Worm (Caenorhabditis elegans): Measurements from ENCODE around the gene str-71.
A peak's percentile ranks its signal among the peaks of the same experiment; 100 is the strongest.

The str-71 gene

ce11 chrV:15431322-15432052, 27.5 kb downstream of the str-71 start:
- no peak for TF ChIP-seq ztf-11 (tag; optimal IDR thresholded peaks at IDR 0.05)
- TF ChIP-seq nhr-77 (tag; optimal IDR thresholded peaks at IDR 0.05): no peak
- no peak for TF ChIP-seq lsy-12 (tag; optimal IDR thresholded peaks at IDR 0.05)
- no peak for TF ChIP-seq fos-1 (tag; optimal IDR thresholded peaks at IDR 0.05)
- TF ChIP-seq fkh-10 (GFP tag; optimal IDR thresholded peaks at IDR 0.05): no peak
- no peak for TF ChIP-seq nhr-67 (tag; optimal IDR thresholded peaks at IDR 0.05)
- TF ChIP-seq mdl-1 (tag; optimal IDR thresholded peaks at IDR 0.05): no peak
- no peak for TF ChIP-seq ZK546.5 (tag; optimal IDR thresholded peaks at IDR 0.05)
- no peak for TF ChIP-seq ama-1 (optimal IDR thresholded peaks at IDR 0.05)
- no peak for TF ChIP-seq hmg-11 (tag; optimal IDR thresholded peaks at IDR 0.05)
- no peak for TF ChIP-seq egl-5 (tag; optimal IDR thresholded peaks at IDR 0.05)
- no peak for TF ChIP-seq unc-62 (GFP tag; optimal IDR thresholded peaks at IDR 0.05)
- TF ChIP-seq nhr-25 (tag; optimal IDR thresholded peaks at IDR 0.05): no peak
- TF ChIP-seq nhr-28 (tag; optimal IDR thresholded peaks at IDR 0.05): no peak
- no peak for TF ChIP-seq eor-1 (tag; optimal IDR thresholded peaks at IDR 0.05)
- no peak for TF ChIP-seq nhr-237 (tag; optimal IDR thresholded peaks at IDR 0.05)

DNA sequence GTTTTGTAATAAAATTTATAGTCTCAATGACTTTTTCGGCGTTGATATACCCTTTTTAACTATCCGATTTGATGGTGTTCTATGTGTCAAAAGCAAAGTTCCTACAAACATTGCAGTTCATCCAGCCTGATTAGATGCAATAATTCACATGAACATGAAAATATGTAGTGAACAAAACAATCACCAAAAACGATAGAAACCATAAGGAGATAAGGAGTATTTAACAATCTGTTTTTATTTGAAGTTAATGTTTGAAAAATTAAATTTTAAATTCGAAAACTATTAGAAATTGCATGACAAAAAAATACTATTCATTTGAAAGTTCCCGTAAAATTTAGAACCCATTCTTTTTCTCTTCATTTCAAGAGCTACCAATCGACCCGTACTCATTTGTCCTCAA, 32.0 kb downstream of the str-71 start, which contains the start of gene fbxa-209:
Gene fbxa-209 (minus strand): TSS at position 101 of the 400 bp plus-strand sequence.
- TF ChIP-seq daf-12 (tag; optimal IDR thresholded peaks at IDR 0.05) (no peak), nhr-76 (tag; optimal IDR thresholded peaks at IDR 0.05) (no peak)

ce11 chrV:15425368-15426091, 33.5 kb downstream of the str-71 start, which contains the start of gene Y36E3A.2:
Y36E3A.2 (plus strand) TSS chrV:15426041.
- no peak for TF ChIP-seq nhr-237 (tag; optimal IDR thresholded peaks at IDR 0.05)
- TF ChIP-seq pha-4 (tag; optimal IDR thresholded peaks at IDR 0.05): peak; percentile 1
- TF ChIP-seq nhr-25 (tag; optimal IDR thresholded peaks at IDR 0.05): no peak
- peak; percentile 70 for TF ChIP-seq elt-2 (tag; optimal IDR thresholded peaks at IDR 0.05)
- TF ChIP-seq pqm-1 (tag; optimal IDR thresholded peaks at IDR 0.05): no peak

- TF ChIP-seq mml-1 (tag; optimal IDR thresholded peaks at IDR 0.05) (no peak), nhr-76 (tag; optimal IDR thresholded peaks at IDR 0.05) (no peak), pqm-1 (tag; optimal IDR thresholded peaks at IDR 0.05) (no peak), unc-39 (tag; optimal IDR thresholded peaks at IDR 0.05) (no peak), egl-27 (tag; optimal IDR thresholded peaks at IDR 0.05) (no peak), fkh-10 (GFP tag; optimal IDR thresholded peaks at IDR 0.05) (no peak), nhr-67 (tag; optimal IDR thresholded peaks at IDR 0.05) (no peak), ceh-9 (tag; optimal IDR thresholded peaks at IDR 0.05) (no peak), ceh-28 (tag; optimal IDR thresholded peaks at IDR 0.05) (no peak), sea-2 (GFP tag; optimal IDR thresholded peaks at IDR 0.05) (no peak), nhr-11 (tag; optimal IDR thresholded peaks at IDR 0.05) (no peak), ztf-11 (tag; optimal IDR thresholded peaks at IDR 0.05) (no peak)
These were observed 35.4 kb downstream of the str-71 start, which contains the start of gene fbxa-104 for ce11 chrV:15423601-15424000. fbxa-104 (minus strand) TSS chrV:15423683.

ce11 chrV:15417822-15418221, 41.2 kb downstream of the str-71 start, which contains the start of gene T06E6.10:
T06E6.10 (plus strand) TSS chrV:15418122.
- TF ChIP-seq lin-39 (tag; optimal IDR thresholded peaks at IDR 0.05) (no peak), ztf-11 (tag; optimal IDR thresholded peaks at IDR 0.05) (no peak), nhr-23 (tag; optimal IDR thresholded peaks at IDR 0.05) (no peak), aly-2 (tag; optimal IDR thresholded peaks at IDR 0.05) (no peak), jun-1 (tag; optimal IDR thresholded peaks at IDR 0.05) (no peak)

- TF ChIP-seq nhr-23 (tag; optimal IDR thresholded peaks at IDR 0.05): no peak
- TF ChIP-seq lsy-12 (tag; optimal IDR thresholded peaks at IDR 0.05): no peak
- TF ChIP-seq nhr-12 (tag; optimal IDR thresholded peaks at IDR 0.05): no peak
- TF ChIP-seq nhr-76 (tag; optimal IDR thresholded peaks at IDR 0.05): no peak
- no peak for TF ChIP-seq eor-1 (tag; optimal IDR thresholded peaks at IDR 0.05)
- no peak for TF ChIP-seq ceh-82 (tag; optimal IDR thresholded peaks at IDR 0.05)
- TF ChIP-seq elt-1 (tag; optimal IDR thresholded peaks at IDR 0.05): no peak
- TF ChIP-seq snpc-4 (tag; optimal IDR thresholded peaks at IDR 0.05): no peak
- no peak for TF ChIP-seq nfya-1 (tag; optimal IDR thresholded peaks at IDR 0.05; ENCODE audit: insufficient read depth)
- no peak for TF ChIP-seq aly-2 (tag; optimal IDR thresholded peaks at IDR 0.05)
- TF ChIP-seq elt-2 (tag; optimal IDR thresholded peaks at IDR 0.05): no peak
- TF ChIP-seq ama-1 (optimal IDR thresholded peaks at IDR 0.05): no peak
- TF ChIP-seq nhr-28 (tag; optimal IDR thresholded peaks at IDR 0.05): no peak
- TF ChIP-seq fkh-10 (GFP tag; optimal IDR thresholded peaks at IDR 0.05): no peak
- no peak for TF ChIP-seq lin-39 (tag; optimal IDR thresholded peaks at IDR 0.05)
These were observed 43.0 kb downstream of the str-71 start, which contains the start of gene srh-265 for ce11 chrV:15415951-15416350. srh-265 (plus strand) TSS chrV:15416251.

Data from whole organism, L3 larva.